Fruit fly (Drosophila melanogaster): ENCODE results near the gene cyst.

dm6 chr2L:19526316-19526715 lies 17.8 kb upstream of the cyst start, which contains the start of the genes Dpm1 and CG10137:
- TF ChIP-seq usp (GFP tag; optimal IDR thresholded peaks at IDR 0.05) = no peak
- no peak for TF ChIP-seq psq (optimal IDR thresholded peaks at IDR 0.05)
- no peak for TF ChIP-seq pan (optimal IDR thresholded peaks at IDR 0.05)
- TF ChIP-seq Dll (optimal IDR thresholded peaks at IDR 0.05) = no peak
- no peak for TF ChIP-seq CG8478 (optimal IDR thresholded peaks at IDR 0.05)
- TF ChIP-seq EcR (GFP tag; optimal IDR thresholded peaks at IDR 0.05) = no peak

Measured in whole organism.